Worm (Caenorhabditis elegans) whole organism, L4 larva: ENCODE data around the gene sre-21.

Experiments used
- dve-1 ChIP-seq: sonication (generic microtip); optimal IDR thresholded peaks from 2 replicates; lab custom pipeline; 2017; ENCODE audit warnings: antibody characterized with exemption, mild to moderate bottlenecking, missing genetic modification characterization, missing compliant biosample characterization; ENCODE audit not compliant: insufficient read depth
- lin-39 ChIP-seq: fragments of 150-350 bp; optimal IDR thresholded peaks from 2 replicates; lab custom pipeline; 2014; ENCODE audit warnings: missing biosample characterization, missing genetic modification reagents, missing genetic modification characterization
- mdl-1 ChIP-seq, 2 experiments: fragments of 150-350 bp in 1 of 2; sonication (generic microtip) in 1 of 2; optimal IDR thresholded peaks; 2 replicates each; lab custom pipeline; 2014 to 2017; ENCODE audit warnings: missing biosample characterization in 2 of 2, missing genetic modification characterization in 2 of 2

DNA sequence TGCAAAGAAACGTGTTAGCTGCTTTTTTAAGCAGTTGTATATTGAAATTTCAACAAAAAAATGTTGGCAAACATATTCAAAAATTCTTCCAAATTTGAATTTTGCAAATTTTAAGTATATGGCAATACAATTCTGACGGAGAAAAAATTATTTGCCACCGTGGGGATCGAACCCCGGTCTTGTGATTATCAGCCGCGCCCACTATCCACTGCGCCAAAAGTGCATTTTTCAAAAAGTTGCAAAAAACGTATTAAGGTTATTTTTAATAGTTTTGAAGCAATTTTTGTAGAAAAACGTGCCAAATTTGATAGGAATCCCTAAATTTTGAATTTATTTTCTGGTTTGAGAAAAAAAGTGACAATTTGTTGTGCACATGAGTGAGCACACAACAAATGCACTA, 11.4 kb upstream of the sre-21 start:
- no peak for TF ChIP-seq mdl-1 (tag; optimal IDR thresholded peaks at IDR 0.05; lab: Kevin White, UChicago)
- TF ChIP-seq dve-1 (tag; lab: Kevin White, UChicago) = no peak
- no peak for TF ChIP-seq lin-39
